Worm (Caenorhabditis elegans) whole organism, early embryonic: ENCODE results near the gene dyf-13.

Source experiments
- B0310.2 ChIP-seq: sonication (generic microtip); optimal IDR thresholded peaks from 2 replicates; lab custom pipeline; 2016; ENCODE audit warnings: mild to moderate bottlenecking, missing genetic modification characterization, missing compliant biosample characterization
- F13C5.2 ChIP-seq: sonication (generic microtip); optimal IDR thresholded peaks from 2 replicates; lab custom pipeline; 2017; ENCODE audit warnings: mild to moderate bottlenecking, missing genetic modification characterization, inconsistent platforms, missing compliant biosample characterization
- aly-1 ChIP-seq: sonication (generic microtip); optimal IDR thresholded peaks from 2 replicates; lab custom pipeline; 2016; ENCODE audit warnings: missing genetic modification characterization, missing compliant biosample characterization
- ama-1 ChIP-seq: fragments of 150-350 bp; optimal IDR thresholded peaks from 2 replicates; lab custom pipeline; 2014
- ceh-13 ChIP-seq: fragments of 200-800 bp; sonication (Bioruptor generic); optimal IDR thresholded peaks from 2 replicates; lab custom pipeline; 2018; ENCODE audit warnings: mild to moderate bottlenecking, missing genetic modification characterization, missing compliant biosample characterization
- ceh-36 ChIP-seq: sonication (generic microtip); optimal IDR thresholded peaks from 2 replicates; lab custom pipeline; 2016; ENCODE audit warnings: missing genetic modification characterization, inconsistent platforms, missing compliant biosample characterization
- ets-7 ChIP-seq: sonication (generic microtip); optimal IDR thresholded peaks from 2 replicates; lab custom pipeline; 2016; ENCODE audit warnings: missing genotype, missing genetic modification characterization, missing compliant biosample characterization
- flt-1 ChIP-seq: fragments of 200-800 bp; sonication (Bioruptor generic); IDR thresholded peaks from 2 replicates; pipeline ENCODE4 v1.3.6; 2022; ENCODE audit warnings: missing genetic modification characterization, missing compliant biosample characterization
- hmbx-1 ChIP-seq: sonication (generic microtip); optimal IDR thresholded peaks from 2 replicates; lab custom pipeline; 2016; ENCODE audit warnings: mild to moderate bottlenecking, missing genetic modification characterization, missing compliant biosample characterization
- hmg-4 ChIP-seq: fragments of 200-800 bp; sonication (Bioruptor generic); optimal IDR thresholded peaks from 2 replicates; lab custom pipeline; 2018; ENCODE audit warnings: mild to moderate bottlenecking, missing genetic modification characterization, missing compliant biosample characterization
- hnd-1 ChIP-seq: sonication (generic microtip); optimal IDR thresholded peaks from 2 replicates; lab custom pipeline; 2016; ENCODE audit warnings: missing genetic modification characterization, missing compliant biosample characterization
- pes-1 ChIP-seq: fragments of 200-800 bp; sonication (Bioruptor generic); IDR thresholded peaks from 2 replicates; pipeline ENCODE4 v1.3.6; 2022; ENCODE audit warnings: missing genetic modification reagents, missing genetic modification characterization, missing compliant biosample characterization
- scrt-1 ChIP-seq: fragments of 200-800 bp; sonication (Bioruptor generic); IDR thresholded peaks from 2 replicates; pipeline ENCODE4 v1.3.6; 2022; ENCODE audit warnings: missing genetic modification characterization, missing compliant biosample characterization
- sea-1 ChIP-seq: fragments of 200-800 bp; sonication (Bioruptor generic); conservative IDR thresholded peaks from 2 replicates; pipeline ENCODE4 v1.3.6; 2022; ENCODE audit warnings: missing genetic modification characterization, missing compliant biosample characterization
- tbx-11 ChIP-seq: fragments of 200-800 bp; sonication (Bioruptor generic); IDR thresholded peaks from 2 replicates; pipeline ENCODE4 v1.3.6; 2022; ENCODE audit warnings: missing genetic modification characterization, missing compliant biosample characterization
- tbx-37 ChIP-seq: fragments of 200-800 bp; sonication (Bioruptor generic); conservative IDR thresholded peaks from 2 replicates; pipeline ENCODE4 v1.3.6; 2022; ENCODE audit warnings: missing genetic modification reagents, missing genetic modification characterization, missing compliant biosample characterization
- tra-4 ChIP-seq: sonication (generic microtip); optimal IDR thresholded peaks from 2 replicates; lab custom pipeline; 2017; ENCODE audit warnings: missing genetic modification characterization, missing compliant biosample characterization

The dyf-13 gene

ce11 chrII:7182630-7183029, 11.5 kb upstream of the dyf-13 start:
- TF ChIP-seq B0310.2 (tag; lab: Kevin White, UChicago) (no peak), ets-7 (tag; lab: Kevin White, UChicago) (no peak), hmg-4 (no peak), hnd-1 (tag; lab: Kevin White, UChicago) (no peak), ama-1 (lab: Kevin White, UChicago) (no peak), aly-1 (tag; lab: Kevin White, UChicago) (no peak), scrt-1 (GFP tag; lab: Robert Waterston, UW) (no peak), ceh-36 (no peak), flt-1 (no peak), sea-1 (GFP tag; lab: Robert Waterston, UW) (no peak), tbx-11 (GFP tag; lab: Robert Waterston, UW) (no peak), tra-4 (no peak), hmbx-1 (tag; lab: Kevin White, UChicago) (no peak)

ce11 chrII:7176108-7176507, 5.0 kb upstream of the dyf-13 start:
- TF ChIP-seq tbx-11 (GFP tag; lab: Robert Waterston, UW), result no peak
- no peak for TF ChIP-seq hmbx-1 (tag; lab: Kevin White, UChicago)
- TF ChIP-seq hmg-4, result no peak
- no peak for TF ChIP-seq sea-1 (GFP tag; lab: Robert Waterston, UW)
- TF ChIP-seq scrt-1 (GFP tag; lab: Robert Waterston, UW), result no peak
- TF ChIP-seq tbx-37 (GFP tag; lab: Robert Waterston, UW), result no peak
- TF ChIP-seq tra-4, result no peak
- no peak for TF ChIP-seq F13C5.2 (tag; lab: Kevin White, UChicago)
- TF ChIP-seq ceh-36, result no peak
- TF ChIP-seq ceh-13 (GFP tag; lab: Kevin White, UChicago), result no peak
- no peak for TF ChIP-seq ets-7 (tag; lab: Kevin White, UChicago)
- no peak for TF ChIP-seq hnd-1 (tag; lab: Kevin White, UChicago)
- TF ChIP-seq pes-1, result no peak
- no peak for TF ChIP-seq ama-1 (lab: Kevin White, UChicago)
- TF ChIP-seq flt-1, result no peak
- TF ChIP-seq aly-1 (tag; lab: Kevin White, UChicago), result no peak

ce11 chrII:7174843-7175242, 3.7 kb upstream of the dyf-13 start, which contains the start of gene glc-4:
glc-4 (minus strand) TSS chrII:7174943.
- no peak for TF ChIP-seq F13C5.2 (tag; lab: Kevin White, UChicago)
- TF ChIP-seq hmg-4, result no peak
- TF ChIP-seq ama-1 (lab: Kevin White, UChicago), result no peak
- no peak for TF ChIP-seq sea-1 (GFP tag; lab: Robert Waterston, UW)
- TF ChIP-seq pes-1, result no peak
- no peak for TF ChIP-seq ets-7 (tag; lab: Kevin White, UChicago)
- TF ChIP-seq B0310.2 (tag; lab: Kevin White, UChicago), result no peak
- TF ChIP-seq aly-1 (tag; lab: Kevin White, UChicago), result no peak
- no peak for TF ChIP-seq scrt-1 (GFP tag; lab: Robert Waterston, UW)
- TF ChIP-seq hmbx-1 (tag; lab: Kevin White, UChicago), result no peak
- TF ChIP-seq tbx-37 (GFP tag; lab: Robert Waterston, UW), result no peak
- no peak for TF ChIP-seq ceh-36
- TF ChIP-seq flt-1, result no peak
- TF ChIP-seq hnd-1 (tag; lab: Kevin White, UChicago), result no peak
- TF ChIP-seq tra-4, result no peak

ce11 chrII:7168712-7169111, 2.4 kb downstream of the dyf-13 start, which contains the start of gene col-36:
col-36 (minus strand) TSS chrII:7168812.
- TF ChIP-seq pes-1 (no peak), scrt-1 (GFP tag; lab: Robert Waterston, UW) (no peak), ets-7 (tag; lab: Kevin White, UChicago) (no peak), aly-1 (tag; lab: Kevin White, UChicago) (no peak), hmg-4 (no peak), B0310.2 (tag; lab: Kevin White, UChicago) (no peak), F13C5.2 (tag; lab: Kevin White, UChicago) (no peak), hmbx-1 (tag; lab: Kevin White, UChicago) (no peak), ama-1 (lab: Kevin White, UChicago) (no peak), sea-1 (GFP tag; lab: Robert Waterston, UW) (no peak)

ce11 chrII:7166768-7167167, 4.4 kb downstream of the dyf-13 start:
- TF ChIP-seq sea-1 (GFP tag; lab: Robert Waterston, UW), result no peak
- TF ChIP-seq ets-7 (tag; lab: Kevin White, UChicago), result no peak
- TF ChIP-seq scrt-1 (GFP tag; lab: Robert Waterston, UW), result no peak
- no peak for TF ChIP-seq tbx-11 (GFP tag; lab: Robert Waterston, UW)
- no peak for TF ChIP-seq hmg-4
- no peak for TF ChIP-seq tbx-37 (GFP tag; lab: Robert Waterston, UW)
- TF ChIP-seq hmbx-1 (tag; lab: Kevin White, UChicago), result no peak
- no peak for TF ChIP-seq ama-1 (lab: Kevin White, UChicago)
- TF ChIP-seq F13C5.2 (tag; lab: Kevin White, UChicago), result no peak
- TF ChIP-seq ceh-36, result no peak

ce11 chrII:7165749-7166148, 5.4 kb downstream of the dyf-13 start, which contains the start of gene mfsd-13.2:
mfsd-13.2 (minus strand) TSS chrII:7165849.
- TF ChIP-seq pes-1, result no peak
- TF ChIP-seq ceh-13 (GFP tag; lab: Kevin White, UChicago), result no peak
- no peak for TF ChIP-seq aly-1 (tag; lab: Kevin White, UChicago)
- TF ChIP-seq tbx-11 (GFP tag; lab: Robert Waterston, UW), result no peak
- TF ChIP-seq ama-1 (lab: Kevin White, UChicago), result no peak
- no peak for TF ChIP-seq ets-7 (tag; lab: Kevin White, UChicago)
- no peak for TF ChIP-seq sea-1 (GFP tag; lab: Robert Waterston, UW)
- no peak for TF ChIP-seq F13C5.2 (tag; lab: Kevin White, UChicago)
- TF ChIP-seq hmg-4, result no peak
- TF ChIP-seq hnd-1 (tag; lab: Kevin White, UChicago), result no peak
- no peak for TF ChIP-seq B0310.2 (tag; lab: Kevin White, UChicago)
- no peak for TF ChIP-seq hmbx-1 (tag; lab: Kevin White, UChicago)
- no peak for TF ChIP-seq tra-4
- TF ChIP-seq scrt-1 (GFP tag; lab: Robert Waterston, UW), result no peak
- TF ChIP-seq flt-1, result no peak
- no peak for TF ChIP-seq tbx-37 (GFP tag; lab: Robert Waterston, UW)
- no peak for TF ChIP-seq ceh-36

ce11 chrII:7161512-7161911, 9.6 kb downstream of the dyf-13 start, which contains the start of gene C27H5.12:
C27H5.12 (minus strand) TSS chrII:7161612.
- TF ChIP-seq aly-1 (tag; lab: Kevin White, UChicago), result no peak
- no peak for TF ChIP-seq ama-1 (lab: Kevin White, UChicago)
- TF ChIP-seq tra-4, result no peak
- no peak for TF ChIP-seq ets-7 (tag; lab: Kevin White, UChicago)
- TF ChIP-seq ceh-36, result no peak
- TF ChIP-seq hmg-4, result no peak
